Fruit fly (Drosophila melanogaster) whole organism, prepupa: ENCODE results near the gene CG7362.
A peak's percentile ranks its signal among the peaks of the same experiment; 100 is the strongest.

Experiments used
- Blimp-1 ChIP-seq: fragments of 200-800 bp; sonication (Bioruptor generic); optimal IDR thresholded peaks from 3 replicates; lab custom pipeline; 2017; ENCODE audit warnings: missing biosample characterization, missing genetic modification characterization, mild to moderate bottlenecking, moderate library complexity, missing genetic modification reagents
- CG10631 ChIP-seq: fragments of 200-800 bp; sonication (Bioruptor generic); optimal IDR thresholded peaks from 2 replicates; lab custom pipeline; 2016; ENCODE audit warnings: missing biosample characterization, missing genetic modification characterization
- CG10669 ChIP-seq: fragments of 200-800 bp; sonication (Bioruptor generic); optimal IDR thresholded peaks from 3 replicates; lab custom pipeline; 2018; ENCODE audit warnings: missing biosample characterization, mild to moderate bottlenecking, missing genetic modification characterization, moderate library complexity
- CG11294 ChIP-seq: fragments of 200-800 bp; sonication (Bioruptor generic); IDR thresholded peaks from 2 replicates; pipeline ENCODE4 v1.3.6; 2022; ENCODE audit warnings: missing biosample characterization, missing genetic modification characterization
- CG11762 ChIP-seq: fragments of 200-800 bp; sonication (Bioruptor generic); optimal IDR thresholded peaks from 3 replicates; lab custom pipeline; 2016; ENCODE audit warnings: missing biosample characterization, missing genetic modification characterization; ENCODE audit not compliant: insufficient read depth
- CG11902 ChIP-seq: fragments of 200-800 bp; sonication (Bioruptor generic); optimal IDR thresholded peaks from 3 replicates; lab custom pipeline; 2016; ENCODE audit warnings: missing biosample characterization, missing genetic modification characterization
- CG15336 ChIP-seq: fragments of 200-800 bp; sonication (Bioruptor generic); IDR thresholded peaks from 2 replicates; pipeline ENCODE4 v1.3.6; 2022; ENCODE audit warnings: missing biosample characterization, missing genetic modification characterization
- CG1621 ChIP-seq: fragments of 200-800 bp; sonication (Bioruptor generic); optimal IDR thresholded peaks from 3 replicates; lab custom pipeline; 2018; ENCODE audit warnings: missing biosample characterization, mild to moderate bottlenecking, missing genetic modification characterization
- CG3032 ChIP-seq: fragments of 200-800 bp; optimal IDR thresholded peaks from 2 replicates; lab custom pipeline; 2019; ENCODE audit warnings: missing biosample characterization, mild to moderate bottlenecking, missing genetic modification characterization, moderate library complexity
- CG31627 ChIP-seq: fragments of 200-800 bp; sonication (Bioruptor generic); optimal IDR thresholded peaks from 3 replicates; lab custom pipeline; 2016; ENCODE audit warnings: missing biosample characterization, missing genetic modification characterization
- CG32006 ChIP-seq: fragments of 200-800 bp; sonication (Bioruptor generic); optimal IDR thresholded peaks from 3 replicates; lab custom pipeline; 2017; ENCODE audit warnings: missing biosample characterization, mild to moderate bottlenecking, missing genetic modification characterization
- CG34406 ChIP-seq: fragments of 200-800 bp; sonication (Bioruptor generic); optimal IDR thresholded peaks from 3 replicates; lab custom pipeline; 2016; ENCODE audit warnings: missing biosample characterization, missing genetic modification characterization
- CG4318 ChIP-seq: fragments of 200-800 bp; sonication (Bioruptor generic); optimal IDR thresholded peaks from 3 replicates; lab custom pipeline; 2017; ENCODE audit warnings: missing biosample characterization, mild to moderate bottlenecking, missing genetic modification characterization
- CG6163 ChIP-seq: fragments of 200-800 bp; sonication (Bioruptor generic); IDR thresholded peaks from 3 replicates; pipeline ENCODE4 v1.3.6; 2022; ENCODE audit warnings: missing biosample characterization, missing genetic modification characterization
- CG6276 ChIP-seq: fragments of 200-800 bp; sonication (Bioruptor generic); optimal IDR thresholded peaks from 2 replicates; lab custom pipeline; 2017; ENCODE audit warnings: missing biosample characterization, mild to moderate bottlenecking, missing genetic modification characterization
- CG6808 ChIP-seq: fragments of 200-800 bp; sonication (Bioruptor generic); optimal IDR thresholded peaks from 3 replicates; lab custom pipeline; 2017; ENCODE audit warnings: missing biosample characterization, missing genetic modification characterization, mild to moderate bottlenecking, moderate library complexity, missing genetic modification reagents
- CG6854 ChIP-seq: fragments of 200-800 bp; sonication (Bioruptor generic); optimal IDR thresholded peaks from 2 replicates; lab custom pipeline; 2017; ENCODE audit warnings: missing biosample characterization, mild to moderate bottlenecking, missing genetic modification characterization
- CG8119 ChIP-seq: fragments of 200-800 bp; sonication (Bioruptor generic); IDR thresholded peaks from 3 replicates; pipeline ENCODE4 v1.3.6; 2022; ENCODE audit warnings: missing biosample characterization, missing genetic modification characterization
- CG8319 ChIP-seq: fragments of 200-800 bp; sonication (Bioruptor generic); optimal IDR thresholded peaks from 3 replicates; lab custom pipeline; 2016; ENCODE audit warnings: missing biosample characterization, missing genetic modification characterization
- CG8632 ChIP-seq: fragments of 200-800 bp; sonication (Bioruptor generic); optimal IDR thresholded peaks from 3 replicates; lab custom pipeline; 2016; ENCODE audit warnings: missing biosample characterization, missing genetic modification characterization
- CG9139 ChIP-seq: fragments of 200-800 bp; sonication (Bioruptor generic); optimal IDR thresholded peaks from 3 replicates; lab custom pipeline; 2017; ENCODE audit warnings: missing biosample characterization, mild to moderate bottlenecking, missing genetic modification characterization
- Eip75B ChIP-seq: fragments of 200-800 bp; sonication (Bioruptor generic); optimal IDR thresholded peaks from 3 replicates; lab custom pipeline; 2016; ENCODE audit warnings: missing biosample characterization, missing genetic modification characterization
- Eip78C ChIP-seq: fragments of 200-800 bp; sonication (Bioruptor generic); peaks from one replicate; lab custom pipeline; 2016; ENCODE audit warnings: missing biosample characterization, missing genetic modification characterization
- Eip93F ChIP-seq: fragments of 200-800 bp; sonication (Bioruptor generic); optimal IDR thresholded peaks from 2 replicates; lab custom pipeline; 2016; ENCODE audit warnings: missing biosample characterization, mild to moderate bottlenecking, missing genetic modification characterization
- Ets21C ChIP-seq: fragments of 200-800 bp; sonication (Bioruptor generic); optimal IDR thresholded peaks from 3 replicates; lab custom pipeline; 2016; ENCODE audit warnings: missing biosample characterization, missing genetic modification characterization
- Ets96B ChIP-seq: fragments of 200-800 bp; optimal IDR thresholded peaks from 2 replicates; lab custom pipeline; 2019; ENCODE audit warnings: missing biosample characterization, mild to moderate bottlenecking, missing genetic modification characterization, moderate library complexity
- Gug ChIP-seq: fragments of 200-800 bp; sonication (Bioruptor generic); IDR thresholded peaks from 2 replicates; pipeline ENCODE4 v1.3.6; 2022; ENCODE audit warnings: missing biosample characterization, missing genetic modification characterization
- Hr38 ChIP-seq: sonication (Bioruptor generic); optimal IDR thresholded peaks from 2 replicates; lab custom pipeline; 2016; ENCODE audit warnings: missing biosample characterization, missing genetic modification characterization
- Hr39 ChIP-seq: fragments of 200-800 bp; sonication (Bioruptor generic); optimal IDR thresholded peaks from 2 replicates; lab custom pipeline; 2016; ENCODE audit warnings: missing biosample characterization, missing genetic modification characterization
- Hr4 ChIP-seq: fragments of 200-800 bp; sonication (Bioruptor generic); optimal IDR thresholded peaks from 3 replicates; lab custom pipeline; 2016; ENCODE audit warnings: missing biosample characterization, missing genetic modification characterization
- Lpt ChIP-seq: fragments of 200-800 bp; sonication (Bioruptor generic); optimal IDR thresholded peaks from 3 replicates; lab custom pipeline; 2016; ENCODE audit warnings: missing biosample characterization, missing genetic modification characterization
- Met ChIP-seq: fragments of 200-800 bp; sonication (Bioruptor generic); optimal IDR thresholded peaks from 3 replicates; lab custom pipeline; 2016; ENCODE audit warnings: missing biosample characterization, missing genetic modification characterization
- OdsH ChIP-seq: fragments of 200-800 bp; sonication (Bioruptor generic); optimal IDR thresholded peaks from 3 replicates; lab custom pipeline; 2016; ENCODE audit warnings: missing biosample characterization, missing genetic modification characterization
- Sox102F ChIP-seq: fragments of 200-800 bp; sonication (Bioruptor generic); optimal IDR thresholded peaks from 2 replicates; lab custom pipeline; 2016; ENCODE audit warnings: missing biosample characterization, mild to moderate bottlenecking, missing genetic modification characterization
- Sox14 ChIP-seq: fragments of 200-800 bp; sonication (Bioruptor generic); optimal IDR thresholded peaks from 3 replicates; lab custom pipeline; 2016; ENCODE audit warnings: missing biosample characterization, missing genetic modification characterization
- Sox15 ChIP-seq: fragments of 200-800 bp; sonication (Bioruptor generic); optimal IDR thresholded peaks from 3 replicates; lab custom pipeline; 2016; ENCODE audit warnings: missing biosample characterization, missing genetic modification characterization
- achi ChIP-seq: fragments of 200-800 bp; sonication (Bioruptor generic); optimal IDR thresholded peaks from 3 replicates; lab custom pipeline; 2016; ENCODE audit warnings: missing biosample characterization, missing genetic modification characterization
- acj6 ChIP-seq: fragments of 200-800 bp; sonication (Bioruptor generic); optimal IDR thresholded peaks from 3 replicates; lab custom pipeline; 2016; ENCODE audit warnings: missing biosample characterization, missing genetic modification characterization
- dac ChIP-seq: fragments of 200-800 bp; sonication (Bioruptor generic); optimal IDR thresholded peaks from 2 replicates; lab custom pipeline; 2017; ENCODE audit warnings: missing biosample characterization, mild to moderate bottlenecking, missing genetic modification characterization
- dsx ChIP-seq: fragments of 200-800 bp; optimal IDR thresholded peaks from 3 replicates; lab custom pipeline; 2019; ENCODE audit warnings: missing biosample characterization, mild to moderate bottlenecking, missing genetic modification characterization, moderate library complexity; ENCODE audit not compliant: poor library complexity, severe bottlenecking
- fd59A ChIP-seq: fragments of 200-800 bp; sonication (Bioruptor generic); optimal IDR thresholded peaks from 2 replicates; lab custom pipeline; 2017; ENCODE audit warnings: missing biosample characterization, mild to moderate bottlenecking, missing genetic modification characterization, missing genetic modification reagents
- fd85E ChIP-seq: fragments of 200-800 bp; sonication (Bioruptor generic); optimal IDR thresholded peaks from 3 replicates; lab custom pipeline; 2016; ENCODE audit warnings: missing biosample characterization, missing genetic modification characterization
- lz ChIP-seq: fragments of 200-800 bp; sonication (Bioruptor generic); optimal IDR thresholded peaks from 3 replicates; lab custom pipeline; 2016; ENCODE audit warnings: missing biosample characterization, missing genetic modification characterization
- net ChIP-seq: fragments of 200-800 bp; sonication (Bioruptor generic); optimal IDR thresholded peaks from 3 replicates; lab custom pipeline; 2016; ENCODE audit warnings: missing biosample characterization, missing genetic modification characterization
- pdm3 ChIP-seq: fragments of 200-800 bp; sonication (Bioruptor generic); optimal IDR thresholded peaks from 3 replicates; lab custom pipeline; 2016; ENCODE audit warnings: missing biosample characterization, missing genetic modification characterization
- spab ChIP-seq: fragments of 200-800 bp; sonication (Bioruptor generic); optimal IDR thresholded peaks from 2 replicates; lab custom pipeline; 2017; ENCODE audit warnings: missing biosample characterization, mild to moderate bottlenecking, missing genetic modification characterization, missing genetic modification reagents
- ss ChIP-seq, 2 experiments: fragments of 200-800 bp; sonication (Bioruptor generic); optimal IDR thresholded peaks; 2 replicates in 1 of 2; 3 replicates in 1 of 2; lab custom pipeline; 2017 to 2018; ENCODE audit warnings: mild to moderate bottlenecking in 2 of 2, missing biosample characterization in 2 of 2, missing genetic modification characterization in 2 of 2, moderate library complexity in 1 of 2
- svp ChIP-seq: fragments of 200-800 bp; sonication (Bioruptor generic); peaks from one replicate; lab custom pipeline; 2016; ENCODE audit warnings: missing biosample characterization, missing genetic modification characterization
- topi ChIP-seq: fragments of 200-800 bp; sonication (Bioruptor generic); optimal IDR thresholded peaks from 3 replicates; lab custom pipeline; 2016; ENCODE audit warnings: missing biosample characterization, missing genetic modification characterization
- vri ChIP-seq: fragments of 200-800 bp; sonication (Bioruptor generic); optimal IDR thresholded peaks from 3 replicates; lab custom pipeline; 2016; ENCODE audit warnings: missing biosample characterization, mild to moderate bottlenecking, missing genetic modification characterization

Gene CG7362

dm6 chr3R:14728713-14729685 lies 25.3 kb downstream of the CG7362 start:
- TF ChIP-seq Lpt (GFP tag; lab: Kevin White, UChicago) (peak; percentile 50), Hr39 (no peak), svp (GFP tag; lab: Kevin White, UChicago) (peak; percentile 76), vri (peak; percentile 65), CG31627 (GFP tag; lab: Kevin White, UChicago) (peak; percentile 32), CG8119 (GFP tag; lab: Robert Waterston, UW) (peak; percentile 73), achi (GFP tag; lab: Kevin White, UChicago) (peak; percentile 76), CG8632 (GFP tag; lab: Kevin White, UChicago) (peak; percentile 81), spab (peak; percentile 22), net (GFP tag; lab: Kevin White, UChicago) (peak; percentile 45), CG6163 (GFP tag; lab: Robert Waterston, UW) (peak; percentile 78), Sox14 (no peak), Met (GFP tag; lab: Kevin White, UChicago) (peak; percentile 59), OdsH (GFP tag; lab: Kevin White, UChicago) (peak; percentile 69), CG6854 (GFP tag; lab: Kevin White, UChicago) (peak; percentile 34), CG9139 (GFP tag; lab: Kevin White, UChicago) (no peak), topi (GFP tag; lab: Kevin White, UChicago) (peak; percentile 68), CG32006 (peak; percentile 69), Sox15 (GFP tag; lab: Kevin White, UChicago) (peak; percentile 23), Eip93F (GFP tag; lab: Kevin White, UChicago) (no peak), CG6808 (GFP tag; lab: Kevin White, UChicago) (peak; percentile 26), CG11902 (GFP tag; lab: Kevin White, UChicago) (peak; percentile 42), Ets21C (no peak), Hr38 (GFP tag; lab: Kevin White, UChicago) (no peak), CG8319 (GFP tag; lab: Kevin White, UChicago) (peak; percentile 41), Hr4 (GFP tag; lab: Kevin White, UChicago) (peak; percentile 46), ss (GFP tag; optimal IDR thresholded peaks at IDR 0.05; lab: Kevin White, UChicago) (no peak), acj6 (peak; percentile 62), CG11294 (0 out of 2 replicates have a peak, but pooled peaks have one; percentile 13), CG15336 (GFP tag; lab: Robert Waterston, UW) (peak; percentile 86), dsx (no peak), Ets96B (tag; lab: Kevin White, UChicago) (peak; percentile 9), CG4318 (peak; percentile 31), dac (GFP tag; lab: Kevin White, UChicago) (no peak), CG10669 (GFP tag; lab: Kevin White, UChicago) (peak; percentile 39), CG1621 (tag; lab: Kevin White, UChicago) (no peak), CG6276 (GFP tag; lab: Kevin White, UChicago) (peak; percentile 66), Blimp-1 (GFP tag; lab: Kevin White, UChicago) (peak; percentile 55), CG11762 (GFP tag; lab: Kevin White, UChicago) (peak; percentile 62), Eip75B (GFP tag; lab: Kevin White, UChicago) (no peak), Gug (GFP tag; lab: Robert Waterston, UW) (peak; percentile 57), fd59A (GFP tag; lab: Kevin White, UChicago) (no peak), CG3032 (tag; lab: Kevin White, UChicago) (peak; percentile 54), CG10631 (GFP tag; lab: Kevin White, UChicago) (peak; percentile 40), Sox102F (peak; percentile 62), lz (GFP tag; lab: Kevin White, UChicago) (peak; percentile 37), fd85E (GFP tag; lab: Kevin White, UChicago) (no peak), Eip78C (GFP tag; lab: Kevin White, UChicago) (peak; percentile 90), CG34406 (peak; percentile 79), pdm3 (GFP tag; lab: Kevin White, UChicago) (peak; percentile 32)
